Worm (Caenorhabditis elegans) whole organism, L4 larva: ENCODE data around the gene srh-87.

Experiments
- F10B5.3 ChIP-seq: sonication (generic microtip); optimal IDR thresholded peaks from 2 replicates; lab custom pipeline; 2016; ENCODE audit warnings: mild to moderate bottlenecking, missing genetic modification characterization, missing compliant biosample characterization
- F26F4.8 ChIP-seq: fragments of 200-800 bp; sonication (Bioruptor generic); conservative IDR thresholded peaks from 2 replicates; pipeline ENCODE4 v1.3.6; 2022; ENCODE audit warnings: missing genetic modification characterization, missing compliant biosample characterization
- R02D3.7 ChIP-seq: fragments of 150-350 bp; sonication (generic microtip); optimal IDR thresholded peaks from 3 replicates; lab custom pipeline; 2014; ENCODE audit warnings: missing biosample characterization, missing genetic modification characterization
- T26A8.4 ChIP-seq: fragments of 200-800 bp; sonication (Bioruptor generic); IDR thresholded peaks from 2 replicates; pipeline ENCODE4 v1.3.6; 2022; ENCODE audit warnings: missing genetic modification characterization, missing compliant biosample characterization
- Y48G9A.11 ChIP-seq: fragments of 200-800 bp; sonication (Bioruptor generic); IDR thresholded peaks from 2 replicates; pipeline ENCODE4 v1.3.6; 2022; ENCODE audit warnings: missing genetic modification reagents, missing genetic modification characterization, missing compliant biosample characterization
- ZK337.2 ChIP-seq: fragments of 200-800 bp; sonication (Bioruptor generic); IDR thresholded peaks from 2 replicates; pipeline ENCODE4 v1.3.6; 2022; ENCODE audit warnings: missing genetic modification reagents, missing genetic modification characterization, missing compliant biosample characterization
- aly-2 ChIP-seq: sonication (generic microtip); optimal IDR thresholded peaks from 2 replicates; lab custom pipeline; 2018; ENCODE audit warnings: missing biosample characterization, missing genetic modification characterization
- arid-1 ChIP-seq: fragments of 200-800 bp; sonication (Bioruptor generic); conservative IDR thresholded peaks from 2 replicates; pipeline ENCODE4 v1.3.6; 2022; ENCODE audit warnings: missing genetic modification reagents, missing genetic modification characterization, missing compliant biosample characterization
- attf-4 ChIP-seq: sonication (generic microtip); optimal IDR thresholded peaks from 3 replicates; lab custom pipeline; 2017; ENCODE audit warnings: missing biosample characterization, missing genetic modification characterization
- ceh-28 ChIP-seq: fragments of 150-350 bp; optimal IDR thresholded peaks from 2 replicates; lab custom pipeline; 2014; ENCODE audit warnings: missing biosample characterization, missing genetic modification reagents, missing genetic modification characterization
- ceh-44 ChIP-seq: fragments of 200-800 bp; sonication (Bioruptor generic); IDR thresholded peaks from 2 replicates; pipeline ENCODE4 v1.3.6; 2022; ENCODE audit warnings: missing genetic modification reagents, missing genetic modification characterization, missing compliant biosample characterization
- ceh-62 ChIP-seq: sonication (generic microtip); optimal IDR thresholded peaks from 2 replicates; lab custom pipeline; 2017; ENCODE audit warnings: missing biosample characterization, missing genetic modification characterization
- ceh-82 ChIP-seq: sonication (generic microtip); optimal IDR thresholded peaks from 2 replicates; lab custom pipeline; 2017; ENCODE audit warnings: missing biosample characterization, missing genetic modification characterization
- cey-2 ChIP-seq: sonication (generic microtip); optimal IDR thresholded peaks from 3 replicates; lab custom pipeline; 2017; ENCODE audit warnings: missing genetic modification characterization, mild to moderate bottlenecking, missing compliant biosample characterization, antibody characterized with exemption, borderline replicate concordance; ENCODE audit not compliant: insufficient read depth
- daf-16 ChIP-seq, 3 experiments: sonication (generic microtip); optimal IDR thresholded peaks; 2 replicates each; lab custom pipeline; 2016 to 2017; ENCODE audit warnings: missing genetic modification characterization in 3 of 3, missing genetic modification reagents in 3 of 3, mild to moderate bottlenecking in 2 of 3, missing compliant biosample characterization in 2 of 3, missing biosample characterization in 1 of 3, moderate library complexity in 1 of 3
- dmd-9 ChIP-seq: fragments of 200-800 bp; sonication (Bioruptor generic); IDR thresholded peaks from 2 replicates; pipeline ENCODE4 v1.3.6; 2022; ENCODE audit warnings: missing genetic modification reagents, missing genetic modification characterization, missing compliant biosample characterization
- duxl-1 ChIP-seq: sonication (generic microtip); optimal IDR thresholded peaks from 2 replicates; lab custom pipeline; 2016; ENCODE audit warnings: mild to moderate bottlenecking, missing genetic modification characterization, moderate library complexity, missing compliant biosample characterization; ENCODE audit not compliant: poor library complexity
- dve-1 ChIP-seq: sonication (generic microtip); optimal IDR thresholded peaks from 2 replicates; lab custom pipeline; 2017; ENCODE audit warnings: antibody characterized with exemption, mild to moderate bottlenecking, missing genetic modification characterization, missing compliant biosample characterization; ENCODE audit not compliant: insufficient read depth
- gei-8 ChIP-seq: fragments of 200-800 bp; sonication (Bioruptor generic); optimal IDR thresholded peaks from 2 replicates; lab custom pipeline; 2018; ENCODE audit warnings: mild to moderate bottlenecking, missing genetic modification characterization, missing compliant biosample characterization
- hlh-11 ChIP-seq: fragments of 200-800 bp; sonication (Bioruptor generic); optimal IDR thresholded peaks from 2 replicates; lab custom pipeline; 2018; ENCODE audit warnings: mild to moderate bottlenecking, missing genetic modification characterization, missing compliant biosample characterization
- hlh-30 ChIP-seq: sonication (generic microtip); optimal IDR thresholded peaks from 2 replicates; lab custom pipeline; 2017; ENCODE audit warnings: antibody characterized with exemption, mild to moderate bottlenecking, missing genetic modification characterization, missing compliant biosample characterization; ENCODE audit not compliant: insufficient read depth
- jun-1 ChIP-seq: fragments of 150-350 bp; optimal IDR thresholded peaks from 2 replicates; lab custom pipeline; 2014; ENCODE audit warnings: missing biosample characterization, missing genetic modification reagents, missing genetic modification characterization
- lin-13 ChIP-seq: fragments of 150-350 bp; optimal IDR thresholded peaks from 2 replicates; lab custom pipeline; 2014; ENCODE audit warnings: missing biosample characterization, missing genetic modification reagents, missing genetic modification characterization
- lir-3 ChIP-seq: sonication (generic microtip); optimal IDR thresholded peaks from 2 replicates; lab custom pipeline; 2016; ENCODE audit warnings: mild to moderate bottlenecking, missing genetic modification characterization, missing compliant biosample characterization
- mes-2 ChIP-seq: sonication (generic microtip); optimal IDR thresholded peaks from 2 replicates; lab custom pipeline; 2016; ENCODE audit warnings: missing genotype, mild to moderate bottlenecking, missing genetic modification characterization, missing compliant biosample characterization; ENCODE audit not compliant: poor library complexity, severe bottlenecking
- mxl-3 ChIP-seq: fragments of 200-800 bp; sonication (Bioruptor generic); optimal IDR thresholded peaks from 2 replicates; lab custom pipeline; 2018; ENCODE audit warnings: mild to moderate bottlenecking, missing genetic modification characterization, missing compliant biosample characterization
- nhr-111 ChIP-seq: fragments of 200-800 bp; sonication (Bioruptor generic); optimal IDR thresholded peaks from 2 replicates; lab custom pipeline; 2018; ENCODE audit warnings: mild to moderate bottlenecking, missing genetic modification characterization, missing compliant biosample characterization
- nhr-237 ChIP-seq: sonication (generic microtip); optimal IDR thresholded peaks from 2 replicates; lab custom pipeline; 2017; ENCODE audit warnings: missing biosample characterization, missing genetic modification characterization
- nhr-6 ChIP-seq: fragments of 150-350 bp; optimal IDR thresholded peaks from 2 replicates; lab custom pipeline; 2014; ENCODE audit warnings: missing biosample characterization, missing genetic modification characterization
- rbr-2 ChIP-seq: sonication (generic microtip); optimal IDR thresholded peaks from 2 replicates; lab custom pipeline; 2016; ENCODE audit warnings: missing genotype, missing genetic modification characterization, missing compliant biosample characterization
- saeg-2 ChIP-seq: fragments of 200-800 bp; sonication (Bioruptor generic); IDR thresholded peaks from 2 replicates; pipeline ENCODE4 v1.3.6; 2022; ENCODE audit warnings: missing genetic modification reagents, missing genetic modification characterization, missing compliant biosample characterization
- snpc-1.2 ChIP-seq: fragments of 200-800 bp; sonication (Bioruptor generic); IDR thresholded peaks from 2 replicates; pipeline ENCODE4 v1.3.6; 2022; ENCODE audit warnings: missing genetic modification reagents, missing genetic modification characterization, missing compliant biosample characterization
- spr-3 ChIP-seq: fragments of 200-800 bp; sonication (Bioruptor generic); optimal IDR thresholded peaks from 2 replicates; lab custom pipeline; 2018; ENCODE audit warnings: mild to moderate bottlenecking, missing genetic modification characterization, missing compliant biosample characterization
- unc-39 ChIP-seq: sonication (generic microtip); optimal IDR thresholded peaks from 2 replicates; lab custom pipeline; 2017; ENCODE audit warnings: missing biosample characterization, missing genetic modification characterization
- unc-62 ChIP-seq, 3 experiments: fragments of 150-350 bp in 1 of 3; sonication (generic microtip); optimal IDR thresholded peaks in 2 of 3; peaks in 1 of 3; 1 replicate in 1 of 3; 2 replicates in 2 of 3; lab custom pipeline; 2014 to 2017; ENCODE audit warnings: missing biosample characterization in 3 of 3, missing genetic modification characterization in 3 of 3, missing genetic modification reagents in 3 of 3, missing genotype in 1 of 3
- zfp-2 ChIP-seq: sonication (generic microtip); optimal IDR thresholded peaks from 2 replicates; lab custom pipeline; 2016; ENCODE audit warnings: mild to moderate bottlenecking, missing genetic modification characterization, missing compliant biosample characterization
- zfp-3 ChIP-seq: fragments of 200-800 bp; sonication (Bioruptor generic); conservative IDR thresholded peaks from 2 replicates; pipeline ENCODE4 v1.3.6; 2022; ENCODE audit warnings: missing genetic modification reagents, missing genetic modification characterization, missing compliant biosample characterization
- zip-2 ChIP-seq: fragments of 150-350 bp; optimal IDR thresholded peaks from 2 replicates; lab custom pipeline; 2014; ENCODE audit warnings: missing biosample characterization, missing genetic modification characterization
- ztf-7 ChIP-seq: fragments of 150-350 bp; optimal IDR thresholded peaks from 2 replicates; lab custom pipeline; 2014; ENCODE audit warnings: missing biosample characterization, missing genetic modification characterization

Gene srh-87

ce11 chrV:2929753-2930152, 15.7 kb downstream of the srh-87 start, which contains the start of gene C31B8.16:
Gene C31B8.16, plus strand, starts transcription at chrV:2930053.
- TF ChIP-seq nhr-6 (tag; lab: Kevin White, UChicago) (no peak), nhr-237 (tag; lab: Kevin White, UChicago) (no peak), rbr-2 (tag; lab: Kevin White, UChicago) (no peak), spr-3 (GFP tag; lab: Kevin White, UChicago) (no peak), attf-4 (tag; lab: Kevin White, UChicago) (no peak), snpc-1.2 (GFP tag; lab: Robert Waterston, UW) (no peak), hlh-11 (tag; lab: Kevin White, UChicago) (no peak), arid-1 (GFP tag; lab: Robert Waterston, UW) (no peak), unc-39 (no peak), zfp-2 (no peak), F26F4.8 (GFP tag; lab: Robert Waterston, UW) (no peak), hlh-30 (no peak), duxl-1 (tag; lab: Kevin White, UChicago) (no peak), gei-8 (GFP tag; lab: Kevin White, UChicago) (no peak), mes-2 (tag; lab: Kevin White, UChicago) (no peak)
- TF ChIP-seq, all 104 proteins: peak for 0

DNA sequence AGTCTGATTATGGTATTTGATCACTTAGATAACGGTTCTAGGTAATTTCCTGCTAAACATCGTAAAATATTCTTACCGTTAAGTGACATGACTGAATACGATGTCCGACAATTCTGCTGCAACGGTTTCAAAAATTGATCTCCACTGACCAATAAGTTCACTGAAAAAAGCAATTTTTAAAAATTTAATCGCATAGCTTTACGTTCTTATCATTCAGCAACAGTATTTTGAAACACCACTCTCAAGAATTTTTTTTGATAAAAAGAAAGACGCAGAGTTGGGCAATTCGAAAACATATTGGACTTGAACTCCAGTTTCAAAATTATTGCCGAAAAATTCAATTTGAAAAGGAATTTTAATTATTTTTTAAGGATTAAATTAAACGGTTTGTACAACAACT, 17.9 kb downstream of the srh-87 start, which contains the start of gene C31B8.12:
TSS of gene C31B8.12 (minus strand) at position 101 of the 400 bp plus-strand sequence.
- TF ChIP-seq daf-16 (GFP tag; optimal IDR thresholded peaks at IDR 0.05; lab: Kevin White, UChicago) = no peak
- no peak for TF ChIP-seq daf-16 (tag; optimal IDR thresholded peaks at IDR 0.05; lab: Kevin White, UChicago)
- TF ChIP-seq dmd-9 (GFP tag; lab: Robert Waterston, UW) = no peak
- TF ChIP-seq jun-1 (tag; lab: Kevin White, UChicago) = no peak
- TF ChIP-seq Y48G9A.11 (GFP tag; lab: Robert Waterston, UW) = no peak
- TF ChIP-seq nhr-6 (tag; lab: Kevin White, UChicago) = no peak
- no peak for TF ChIP-seq F26F4.8 (GFP tag; lab: Robert Waterston, UW)
- no peak for TF ChIP-seq cey-2

- no peak for TF ChIP-seq ztf-7
- TF ChIP-seq T26A8.4 = no peak
- no peak for TF ChIP-seq ceh-28
- TF ChIP-seq zfp-3 (GFP tag; lab: Robert Waterston, UW) = no peak
- no peak for TF ChIP-seq aly-2 (tag; lab: Kevin White, UChicago)
- no peak for TF ChIP-seq saeg-2 (GFP tag; lab: Robert Waterston, UW)
- no peak for TF ChIP-seq ceh-82 (tag; lab: Kevin White, UChicago)
- TF ChIP-seq, all 104 proteins: peak for 0
Measured at ce11 chrV:2922594-2922993, 22.9 kb downstream of the srh-87 start, which contains the start of gene srh-38. Gene srh-38, minus strand, starts transcription at chrV:2922694.

- TF ChIP-seq R02D3.7 (no peak), dve-1 (tag; lab: Kevin White, UChicago) (no peak), snpc-1.2 (GFP tag; lab: Robert Waterston, UW) (0 out of 2 replicates have a peak, but pooled peaks have one; percentile 42)
Measured at ce11 chrV:2920125-2920524, 25.4 kb downstream of the srh-87 start.

DNA sequence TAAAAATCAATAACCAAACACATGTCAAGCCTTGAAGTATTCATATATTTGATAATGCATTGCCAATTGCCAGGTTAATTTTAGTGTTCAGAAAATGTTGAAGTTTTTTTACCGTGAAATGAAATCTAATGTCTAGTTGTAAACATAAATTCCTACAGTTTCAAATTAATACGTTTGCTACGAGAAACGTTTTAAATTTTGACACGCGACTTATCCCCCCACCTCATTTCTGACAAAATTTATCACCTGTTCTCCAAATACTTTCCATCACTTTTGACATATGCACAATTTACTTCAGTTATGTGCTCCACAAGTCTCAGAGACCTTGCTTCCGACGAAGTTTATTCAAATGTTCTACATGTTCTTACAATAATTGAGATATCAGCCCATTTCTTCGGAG, 31.6 kb downstream of the srh-87 start, which contains the start of gene srh-146:
TSS of gene srh-146 (plus strand) at position 301 of the 400 bp plus-strand sequence.
- no peak for TF ChIP-seq hlh-11 (tag; lab: Kevin White, UChicago)
- no peak for TF ChIP-seq nhr-111 (GFP tag; lab: Kevin White, UChicago)
- no peak for TF ChIP-seq ceh-62
- TF ChIP-seq ceh-44 (GFP tag; lab: Robert Waterston, UW) = no peak
- no peak for TF ChIP-seq zfp-2
- no peak for TF ChIP-seq ceh-28
- TF ChIP-seq nhr-237 (tag; lab: Kevin White, UChicago) = no peak
- no peak for TF ChIP-seq ZK337.2
- TF ChIP-seq unc-62 (GFP tag; optimal IDR thresholded peaks at IDR 0.05 in 1 of 2; lab: Kevin White, UChicago) = no peak
- TF ChIP-seq unc-62 (tag; optimal IDR thresholded peaks at IDR 0.05; lab: Kevin White, UChicago) = no peak
- no peak for TF ChIP-seq saeg-2 (GFP tag; lab: Robert Waterston, UW)
- no peak for TF ChIP-seq mxl-3
- no peak for TF ChIP-seq F10B5.3 (tag; lab: Kevin White, UChicago)
- TF ChIP-seq zip-2 (tag; lab: Kevin White, UChicago) = no peak
- TF ChIP-seq lir-3 (tag; lab: Kevin White, UChicago) = no peak
- no peak for TF ChIP-seq lin-13 (GFP tag; lab: Kevin White, UChicago)
- TF ChIP-seq ceh-82 (tag; lab: Kevin White, UChicago) = no peak
